Worm (Caenorhabditis elegans): ENCODE data around the gene F13H8.11.

ce11 chrII:6219346-6219745 lies 40.5 kb downstream of the F13H8.11 start, which contains the start of gene mks-2:
- TF ChIP-seq ceh-82 (tag; optimal IDR thresholded peaks at IDR 0.05) (no peak), jun-1 (tag; optimal IDR thresholded peaks at IDR 0.05) (no peak), nhr-76 (tag; optimal IDR thresholded peaks at IDR 0.05) (no peak), unc-62 (GFP tag; optimal IDR thresholded peaks at IDR 0.05) (no peak), nhr-12 (tag; optimal IDR thresholded peaks at IDR 0.05) (no peak), nhr-25 (tag; optimal IDR thresholded peaks at IDR 0.05) (no peak), fos-1 (tag; optimal IDR thresholded peaks at IDR 0.05) (no peak), aly-2 (tag; optimal IDR thresholded peaks at IDR 0.05) (no peak), elt-2 (tag; optimal IDR thresholded peaks at IDR 0.05) (no peak), elt-3 (tag; optimal IDR thresholded peaks at IDR 0.05) (no peak), nhr-28 (tag; optimal IDR thresholded peaks at IDR 0.05) (no peak), nhr-237 (tag; optimal IDR thresholded peaks at IDR 0.05) (no peak), snpc-4 (tag; optimal IDR thresholded peaks at IDR 0.05) (no peak), nhr-43 (tag; optimal IDR thresholded peaks at IDR 0.05; ENCODE audit: poor library complexity, severe bottlenecking) (no peak)

All from whole organism, L3 larva.